Worm (Caenorhabditis elegans) whole organism, midembryonic: Measurements from ENCODE around the gene C14A4.9.

Source experiments
- T22C8.4 ChIP-seq: fragments of 200-800 bp; sonication (Bioruptor generic); IDR thresholded peaks from 2 replicates; pipeline ENCODE4 v1.3.6; 2022; ENCODE audit warnings: missing genetic modification characterization, missing compliant biosample characterization
- cog-1 ChIP-seq: sonication (generic microtip); optimal IDR thresholded peaks from 2 replicates; lab custom pipeline; 2016; ENCODE audit warnings: missing genetic modification characterization, missing compliant biosample characterization
- flt-1 ChIP-seq: fragments of 200-800 bp; sonication (Bioruptor generic); IDR thresholded peaks from 2 replicates; pipeline ENCODE4 v1.3.6; 2022; ENCODE audit warnings: missing genetic modification characterization, missing compliant biosample characterization
- med-1 ChIP-seq: sonication (generic microtip); optimal IDR thresholded peaks from 2 replicates; lab custom pipeline; 2017; ENCODE audit warnings: missing genetic modification characterization, mild to moderate bottlenecking, missing compliant biosample characterization, antibody characterized with exemption, missing genetic modification reagents; ENCODE audit not compliant: insufficient read depth
- tab-1 ChIP-seq: fragments of 200-800 bp; sonication (Bioruptor generic); IDR thresholded peaks from 2 replicates; pipeline ENCODE4 v1.3.6; 2022; ENCODE audit warnings: missing genetic modification characterization, missing compliant biosample characterization
- ztf-23 ChIP-seq: fragments of 200-800 bp; sonication (Bioruptor generic); IDR thresholded peaks from 2 replicates; pipeline ENCODE4 v1.3.6; 2022; ENCODE audit warnings: missing genetic modification reagents, missing genetic modification characterization, missing compliant biosample characterization
- ztf-29 ChIP-seq: fragments of 200-800 bp; sonication (Bioruptor generic); IDR thresholded peaks from 2 replicates; pipeline ENCODE4 v1.3.6; 2022; ENCODE audit warnings: missing genetic modification reagents, missing genetic modification characterization, missing compliant biosample characterization

ce11 chrII:10566458-10566857, 32.7 kb upstream of the C14A4.9 start:
- TF ChIP-seq ztf-23 (GFP tag; lab: Robert Waterston, UW) (no peak), flt-1 (GFP tag; lab: Robert Waterston, UW) (no peak), tab-1 (GFP tag; lab: Robert Waterston, UW) (no peak), med-1 (GFP tag; lab: Kevin White, UChicago) (no peak), cog-1 (tag; lab: Kevin White, UChicago) (no peak), T22C8.4 (GFP tag; lab: Robert Waterston, UW) (no peak), ztf-29 (GFP tag; lab: Robert Waterston, UW) (no peak)
